Worm (Caenorhabditis elegans): Measurements from ENCODE around the gene cyk-7.

ce11 chrIII:7768963-7769362 lies 26.2 kb downstream of the cyk-7 start, which contains the start of gene ZK686.3:
- TF ChIP-seq nhr-232 (tag; optimal IDR thresholded peaks at IDR 0.05): no peak
- TF ChIP-seq pha-4 (tag; optimal IDR thresholded peaks at IDR 0.05): no peak
- no peak for TF ChIP-seq pha-2 (tag; optimal IDR thresholded peaks at IDR 0.05)
- TF ChIP-seq tbx-7 (tag; optimal IDR thresholded peaks at IDR 0.05): no peak
- TF ChIP-seq dve-1 (tag; optimal IDR thresholded peaks at IDR 0.05): no peak
- TF ChIP-seq Y22D7AL.16 (tag; optimal IDR thresholded peaks at IDR 0.05): no peak
- TF ChIP-seq ceh-14 (tag; optimal IDR thresholded peaks at IDR 0.05): no peak
- TF ChIP-seq fax-1 (tag; optimal IDR thresholded peaks at IDR 0.05): no peak
- TF ChIP-seq elt-2 (tag; optimal IDR thresholded peaks at IDR 0.05): no peak
- TF ChIP-seq fkh-10 (GFP tag; optimal IDR thresholded peaks at IDR 0.05): no peak
- no peak for TF ChIP-seq ceh-9 (tag; optimal IDR thresholded peaks at IDR 0.05)
- TF ChIP-seq C08G9.2 (tag; optimal IDR thresholded peaks at IDR 0.05): no peak
- no peak for TF ChIP-seq nfya-1 (tag; optimal IDR thresholded peaks at IDR 0.05)
- no peak for TF ChIP-seq pqm-1 (tag; optimal IDR thresholded peaks at IDR 0.05)

All from whole organism, late embryonic.